Fruit fly (Drosophila melanogaster): ENCODE results near the gene Rca1.

DNA sequence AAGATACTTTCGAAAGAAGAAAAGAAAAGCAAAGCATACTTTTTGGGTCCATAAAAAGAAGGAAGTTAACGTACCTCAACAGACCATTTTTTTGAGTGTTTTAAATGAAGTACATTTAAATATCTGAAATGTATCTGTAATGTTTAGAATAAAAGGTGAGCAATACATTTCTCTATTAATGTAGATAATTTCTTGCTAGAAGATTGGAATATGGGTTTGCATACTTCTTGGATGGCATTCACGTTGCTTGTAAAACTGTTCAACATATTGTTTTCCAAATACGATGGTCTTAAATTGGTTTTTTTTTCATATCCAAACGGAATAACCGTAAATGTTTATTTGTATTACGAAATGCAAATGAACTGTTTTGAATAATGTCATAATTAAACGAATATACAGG, 46.3 kb upstream of the Rca1 start, which contains the start of gene CG17375:
- TF ChIP-seq Xrp1 (GFP tag; IDR thresholded peaks at IDR 0.05) (no peak), amos (GFP tag; IDR thresholded peaks at IDR 0.05; ENCODE audit: partially characterized antibody) (no peak), CG8478 (optimal IDR thresholded peaks at IDR 0.05) (no peak), gcm (GFP tag; optimal IDR thresholded peaks at IDR 0.05) (no peak), Adf1 (GFP tag; IDR thresholded peaks at IDR 0.05) (no peak), CG7357 (GFP tag; IDR thresholded peaks at IDR 0.05) (no peak), sens-2 (GFP tag; IDR thresholded peaks at IDR 0.05) (no peak)

Measured in whole organism, embryonic.